Fruit fly (Drosophila melanogaster): ENCODE data around the gene Ugt303A1.

The Ugt303A1 gene

dm6 chr3R:11211291-11212061 is 36.1 kb downstream of the Ugt303A1 start (continued):
- TF ChIP-seq CG1602 (GFP tag; optimal IDR thresholded peaks at IDR 0.05) (peak; percentile 23), nau (GFP tag; optimal IDR thresholded peaks at IDR 0.05) (peak; percentile 12), ems (GFP tag; optimal IDR thresholded peaks at IDR 0.05) (peak; percentile 67), CG32767 (GFP tag; IDR thresholded peaks at IDR 0.05) (peak; percentile 53), hbn (GFP tag; IDR thresholded peaks at IDR 0.05; ENCODE audit: partially characterized antibody) (no peak), Abd-B (GFP tag; optimal IDR thresholded peaks at IDR 0.05) (peak; percentile 76), Vsx1 (GFP tag; optimal IDR thresholded peaks at IDR 0.05) (peak; percentile 42), Deaf1 (tag; optimal IDR thresholded peaks at IDR 0.05) (peak; percentile 35), CG4404 (GFP tag; IDR thresholded peaks at IDR 0.05) (peak; percentile 37; the same call in 1 of the 2 replicates), CoRest (tag; optimal IDR thresholded peaks at IDR 0.05) (peak; percentile 79), Bgb (GFP tag; IDR thresholded peaks at IDR 0.05; ENCODE audit: partially characterized antibody) (no peak), da (GFP tag; optimal IDR thresholded peaks at IDR 0.05) (peak; percentile 18), hb (GFP tag; IDR thresholded peaks at IDR 0.05; ENCODE audit: partially characterized antibody) (no peak), CG1529 (GFP tag; optimal IDR thresholded peaks at IDR 0.05) (peak; percentile 11), knrl (GFP tag; IDR thresholded peaks at IDR 0.05; ENCODE audit: partially characterized antibody) (0 out of 3 replicates have a peak, but pooled peaks have one; percentile 13), tna (GFP tag; IDR thresholded peaks at IDR 0.05; ENCODE audit: partially characterized antibody) (no peak), CG9609 (GFP tag; optimal IDR thresholded peaks at IDR 0.05) (peak; percentile 62), CG10979 (tag; optimal IDR thresholded peaks at IDR 0.05) (peak; percentile 50), Trl (optimal IDR thresholded peaks at IDR 0.05) (no peak), Trl (GFP tag; optimal IDR thresholded peaks at IDR 0.05) (peak; percentile 63), Dref (GFP tag; IDR thresholded peaks at IDR 0.05) (peak; percentile 18; the same call in 1 of the 2 replicates), Atf3 (GFP tag; optimal IDR thresholded peaks at IDR 0.05) (peak; percentile 33), E2f1 (GFP tag; IDR thresholded peaks at IDR 0.05) (peak; percentile 60), slou (GFP tag; optimal IDR thresholded peaks at IDR 0.05) (peak; percentile 57), CG9876 (GFP tag; optimal IDR thresholded peaks at IDR 0.05) (peak; percentile 48), gsb (GFP tag; IDR thresholded peaks at IDR 0.05) (no peak), vvl (GFP tag; IDR thresholded peaks at IDR 0.05) (peak; percentile 81), crol (GFP tag; IDR thresholded peaks at IDR 0.05) (peak; percentile 56; the same call in 1 of the 2 replicates), Aef1 (GFP tag; IDR thresholded peaks at IDR 0.05) (peak; percentile 66; the same call in 2 of the 3 replicates), CG6175 (GFP tag; IDR thresholded peaks at IDR 0.05) (peak; percentile 63; the same call in 1 of the 3 replicates), croc (GFP tag; conservative IDR thresholded peaks at IDR 0.05) (peak; percentile 17; the same call in 1 of the 3 replicates), onecut (GFP tag; IDR thresholded peaks at IDR 0.05) (peak; percentile 34; the same call in 1 of the 2 replicates), CG18599 (GFP tag; optimal IDR thresholded peaks at IDR 0.05) (peak; percentile 73), bowl (GFP tag; IDR thresholded peaks at IDR 0.05) (peak; percentile 63), CG15514 (GFP tag; optimal IDR thresholded peaks at IDR 0.05) (peak; percentile 63), nmo (GFP tag; optimal IDR thresholded peaks at IDR 0.05) (peak; percentile 63), CG32772 (GFP tag; IDR thresholded peaks at IDR 0.05) (peak; percentile 61), Sry-δ (GFP tag; optimal IDR thresholded peaks at IDR 0.05) (peak; percentile 34), lmd (GFP tag; IDR thresholded peaks at IDR 0.05) (peak; percentile 81), CG6689 (GFP tag; IDR thresholded peaks at IDR 0.05) (peak; percentile 82), fru (optimal IDR thresholded peaks at IDR 0.05) (no peak), CG4328 (GFP tag; optimal IDR thresholded peaks at IDR 0.05) (no peak), CG2678 (tag; optimal IDR thresholded peaks at IDR 0.05) (peak; percentile 76), NFAT (GFP tag; IDR thresholded peaks at IDR 0.05) (peak; percentile 87), NC2α (GFP tag; optimal IDR thresholded peaks at IDR 0.05) (peak; percentile 37), CG16779 (GFP tag; IDR thresholded peaks at IDR 0.05) (peak; percentile 77), CG15011 (GFP tag; optimal IDR thresholded peaks at IDR 0.05) (no peak), Fer1 (GFP tag; optimal IDR thresholded peaks at IDR 0.05) (peak; percentile 63), Lpt (GFP tag; optimal IDR thresholded peaks at IDR 0.05) (no peak), NfI (GFP tag; optimal IDR thresholded peaks at IDR 0.05) (peak; percentile 73)
